Worm (Caenorhabditis elegans) whole organism, L3 larva: ENCODE results near the gene R155.3.

Experiments used
- R02D3.7 ChIP-seq: fragments of 150-350 bp; optimal IDR thresholded peaks from 2 replicates; lab custom pipeline; 2014; ENCODE audit warnings: missing biosample characterization, missing genetic modification characterization
- ama-1 ChIP-seq: fragments of 150-350 bp; optimal IDR thresholded peaks from 2 replicates; lab custom pipeline; 2018
- ceh-28 ChIP-seq: fragments of 150-350 bp; optimal IDR thresholded peaks from 2 replicates; lab custom pipeline; 2014; ENCODE audit warnings: missing biosample characterization, missing genetic modification reagents, missing genetic modification characterization
- ceh-9 ChIP-seq: sonication (generic microtip); optimal IDR thresholded peaks from 2 replicates; lab custom pipeline; 2018; ENCODE audit warnings: missing biosample characterization, missing genetic modification characterization
- daf-12 ChIP-seq: fragments of 150-350 bp; optimal IDR thresholded peaks from 2 replicates; lab custom pipeline; 2014; ENCODE audit warnings: missing biosample characterization, missing genetic modification reagents, missing genetic modification characterization
- egl-27 ChIP-seq: sonication (generic microtip); optimal IDR thresholded peaks from 4 replicates; lab custom pipeline; 2017; ENCODE audit warnings: missing biosample characterization, missing genetic modification reagents, missing genetic modification characterization
- egl-5 ChIP-seq: fragments of 150-350 bp; optimal IDR thresholded peaks from 2 replicates; lab custom pipeline; 2017; ENCODE audit warnings: missing biosample characterization, missing genetic modification reagents, missing genetic modification characterization, inconsistent platforms
- elt-1 ChIP-seq: fragments of 150-350 bp; optimal IDR thresholded peaks from 2 replicates; lab custom pipeline; 2014; ENCODE audit warnings: missing biosample characterization, missing genetic modification characterization
- elt-3 ChIP-seq, 3 experiments: fragments of 150-350 bp in 1 of 3; sonication (generic microtip) in 2 of 3; optimal IDR thresholded peaks; 2 replicates in 2 of 3; 4 replicates in 1 of 3; lab custom pipeline; 2014 to 2017; ENCODE audit warnings: missing biosample characterization in 3 of 3, missing genetic modification characterization in 3 of 3
- eor-1 ChIP-seq, 2 experiments: fragments of 150-350 bp; optimal IDR thresholded peaks; 2 replicates each; lab custom pipeline; 2014 to 2018; ENCODE audit warnings: missing biosample characterization in 2 of 2, missing genetic modification characterization in 2 of 2
- fkh-10 ChIP-seq: sonication (generic microtip); optimal IDR thresholded peaks from 2 replicates; lab custom pipeline; 2017; ENCODE audit warnings: missing biosample characterization, missing genetic modification reagents, missing genetic modification characterization
- fkh-2 ChIP-seq: fragments of 150-350 bp; optimal IDR thresholded peaks from 2 replicates; lab custom pipeline; 2014; ENCODE audit warnings: missing biosample characterization, missing genetic modification reagents, missing genetic modification characterization
- hmg-11 ChIP-seq: sonication (generic microtip); optimal IDR thresholded peaks from 2 replicates; lab custom pipeline; 2016; ENCODE audit warnings: missing genetic modification characterization, missing compliant biosample characterization
- jun-1 ChIP-seq: fragments of 150-350 bp; optimal IDR thresholded peaks from 2 replicates; lab custom pipeline; 2014; ENCODE audit warnings: missing biosample characterization, missing genetic modification reagents, missing genetic modification characterization
- lin-15B ChIP-seq: fragments of 150-350 bp; optimal IDR thresholded peaks from 2 replicates; lab custom pipeline; 2014; ENCODE audit warnings: missing biosample characterization, missing genetic modification characterization
- lin-39 ChIP-seq: fragments of 150-350 bp; optimal IDR thresholded peaks from 2 replicates; lab custom pipeline; 2018; ENCODE audit warnings: missing biosample characterization, missing genetic modification reagents, missing genetic modification characterization
- lsy-12 ChIP-seq: sonication (generic microtip); optimal IDR thresholded peaks from 2 replicates; lab custom pipeline; 2016; ENCODE audit warnings: mild to moderate bottlenecking, missing genetic modification characterization, missing compliant biosample characterization
- mdl-1 ChIP-seq: fragments of 150-350 bp; optimal IDR thresholded peaks from 2 replicates; lab custom pipeline; 2014; ENCODE audit warnings: missing biosample characterization, missing genetic modification characterization
- mml-1 ChIP-seq: fragments of 150-350 bp; sonication (generic microtip); optimal IDR thresholded peaks from 3 replicates; lab custom pipeline; 2014; ENCODE audit warnings: missing biosample characterization, missing genetic modification characterization
- nfya-1 ChIP-seq: sonication (generic microtip); optimal IDR thresholded peaks from 2 replicates; lab custom pipeline; 2017; ENCODE audit warnings: missing genetic modification characterization, mild to moderate bottlenecking, missing compliant biosample characterization, antibody characterized with exemption, moderate library complexity; ENCODE audit not compliant: insufficient read depth
- nhr-12 ChIP-seq: fragments of 150-350 bp; optimal IDR thresholded peaks from 2 replicates; lab custom pipeline; 2014; ENCODE audit warnings: missing biosample characterization, missing genetic modification characterization
- nhr-25 ChIP-seq: sonication (generic microtip); optimal IDR thresholded peaks from 2 replicates; lab custom pipeline; 2017; ENCODE audit warnings: missing biosample characterization, missing genetic modification characterization
- nhr-43 ChIP-seq: sonication (generic microtip); optimal IDR thresholded peaks from 2 replicates; lab custom pipeline; 2016; ENCODE audit warnings: mild to moderate bottlenecking, missing genetic modification characterization, missing compliant biosample characterization; ENCODE audit not compliant: poor library complexity, severe bottlenecking
- pha-4 ChIP-seq: fragments of 150-350 bp; optimal IDR thresholded peaks from 2 replicates; lab custom pipeline; 2014; ENCODE audit warnings: missing biosample characterization, missing genetic modification reagents, missing genetic modification characterization
- pqm-1 ChIP-seq: fragments of 150-350 bp; optimal IDR thresholded peaks from 2 replicates; lab custom pipeline; 2017; ENCODE audit warnings: missing biosample characterization, missing genetic modification characterization, inconsistent platforms
- snpc-4 ChIP-seq: fragments of 150-350 bp; optimal IDR thresholded peaks from 2 replicates; lab custom pipeline; 2014; ENCODE audit warnings: missing biosample characterization, missing genetic modification characterization
- tbx-2 ChIP-seq: sonication (generic microtip); optimal IDR thresholded peaks from 2 replicates; lab custom pipeline; 2016; ENCODE audit warnings: mild to moderate bottlenecking, missing genetic modification characterization, missing compliant biosample characterization
- unc-39 ChIP-seq: sonication (generic microtip); optimal IDR thresholded peaks from 4 replicates; lab custom pipeline; 2017; ENCODE audit warnings: missing biosample characterization, missing genetic modification characterization
- unc-62 ChIP-seq: fragments of 150-350 bp; sonication (generic microtip); optimal IDR thresholded peaks from 4 replicates; lab custom pipeline; 2014; ENCODE audit warnings: missing biosample characterization, missing genetic modification reagents, missing genetic modification characterization
- ztf-11 ChIP-seq: fragments of 150-350 bp; optimal IDR thresholded peaks from 2 replicates; lab custom pipeline; 2014; ENCODE audit warnings: missing biosample characterization, missing genetic modification characterization

Gene R155.3

ce11 chrIII:1934141-1934540 is 42.4 kb downstream of the R155.3 start:
- no peak for TF ChIP-seq fkh-2
- no peak for TF ChIP-seq mdl-1 (tag; lab: Kevin White, UChicago)
- no peak for TF ChIP-seq R02D3.7 (tag; lab: Kevin White, UChicago)
- TF ChIP-seq elt-3 (tag; optimal IDR thresholded peaks at IDR 0.05; lab: Kevin White, UChicago), result no peak
- TF ChIP-seq ztf-11, result no peak
- TF ChIP-seq nfya-1 (tag; lab: Kevin White, UChicago), result no peak
- no peak for TF ChIP-seq ceh-28 (tag; lab: Kevin White, UChicago)
- TF ChIP-seq pqm-1 (tag; lab: Kevin White, UChicago), result no peak
- no peak for TF ChIP-seq daf-12 (tag; lab: Kevin White, UChicago)

ce11 chrIII:1932018-1932417 is 44.5 kb downstream of the R155.3 start:
- TF ChIP-seq mml-1, result no peak
- TF ChIP-seq egl-5 (tag; lab: Kevin White, UChicago), result no peak
- no peak for TF ChIP-seq nhr-12 (tag; lab: Kevin White, UChicago)
- TF ChIP-seq ceh-28 (tag; lab: Kevin White, UChicago), result no peak
- no peak for TF ChIP-seq unc-39 (tag; lab: Kevin White, UChicago)
- TF ChIP-seq hmg-11 (tag; lab: Kevin White, UChicago), result no peak
- TF ChIP-seq fkh-2, result no peak
- TF ChIP-seq eor-1 (tag; optimal IDR thresholded peaks at IDR 0.05; lab: Kevin White, UChicago), result no peak
- no peak for TF ChIP-seq nhr-43 (tag; lab: Kevin White, UChicago)
- TF ChIP-seq pha-4 (tag; lab: Kevin White, UChicago), result no peak
- no peak for TF ChIP-seq ama-1 (lab: Kevin White, UChicago)
- TF ChIP-seq ztf-11, result no peak
- TF ChIP-seq daf-12 (tag; lab: Kevin White, UChicago), result no peak
- TF ChIP-seq jun-1 (tag; lab: Kevin White, UChicago), result no peak

ce11 chrIII:1931509-1931908 is 45.0 kb downstream of the R155.3 start:
- TF ChIP-seq nfya-1 (tag; lab: Kevin White, UChicago) (no peak), ztf-11 (no peak), hmg-11 (tag; lab: Kevin White, UChicago) (no peak), tbx-2 (tag; lab: Kevin White, UChicago) (no peak), lsy-12 (tag; lab: Kevin White, UChicago) (no peak), egl-27 (tag; lab: Kevin White, UChicago) (no peak), egl-5 (tag; lab: Kevin White, UChicago) (no peak), eor-1 (tag; optimal IDR thresholded peaks at IDR 0.05; lab: Kevin White, UChicago) (no peak)
- TF ChIP-seq, all 47 proteins: peak for 0

ce11 chrIII:1930714-1931273 is 45.7 kb downstream of the R155.3 start:
- TF ChIP-seq ceh-28 (tag; lab: Kevin White, UChicago) (no peak), mdl-1 (tag; lab: Kevin White, UChicago) (no peak), fkh-2 (no peak), ceh-9 (tag; lab: Kevin White, UChicago) (no peak), elt-1 (no peak)

ce11 chrIII:1928741-1929499 is 47.6 kb downstream of the R155.3 start:
- TF ChIP-seq ama-1 (lab: Kevin White, UChicago) (no peak), unc-39 (tag; lab: Kevin White, UChicago) (no peak), unc-62 (no peak), nhr-12 (tag; lab: Kevin White, UChicago) (no peak), lsy-12 (tag; lab: Kevin White, UChicago) (no peak), lin-39 (no peak), hmg-11 (tag; lab: Kevin White, UChicago) (no peak), fkh-10 (GFP tag; lab: Kevin White, UChicago) (no peak)
- TF ChIP-seq, all 47 proteins: peak for 0

- TF ChIP-seq lin-15B (tag; lab: Kevin White, UChicago), result no peak
- TF ChIP-seq nhr-12 (tag; lab: Kevin White, UChicago), result no peak
- no peak for TF ChIP-seq nhr-43 (tag; lab: Kevin White, UChicago)
- TF ChIP-seq nhr-25 (tag; lab: Kevin White, UChicago), result no peak
- no peak for TF ChIP-seq snpc-4 (tag; lab: Kevin White, UChicago)
- TF ChIP-seq eor-1 (tag; optimal IDR thresholded peaks at IDR 0.05; lab: Kevin White, UChicago), result no peak
- TF ChIP-seq mml-1, result no peak
- no peak for TF ChIP-seq elt-3 (tag; optimal IDR thresholded peaks at IDR 0.05; lab: Kevin White, UChicago)
- TF ChIP-seq jun-1 (tag; lab: Kevin White, UChicago), result no peak
- TF ChIP-seq R02D3.7 (tag; lab: Kevin White, UChicago), result no peak
- TF ChIP-seq, all 47 proteins: peak for 0
Measured at ce11 chrIII:1927230-1927629, 49.3 kb downstream of the R155.3 start.
